Worm (Caenorhabditis elegans) whole organism, mixed stage, embryonic: ENCODE results near the gene nhr-95.

Experiments
- ces-1 ChIP-seq: fragments of 150-350 bp; optimal IDR thresholded peaks from 2 replicates; lab custom pipeline; 2014; ENCODE audit warnings: missing biosample characterization, missing genetic modification reagents, missing genetic modification characterization
- elt-3 ChIP-seq: fragments of 150-350 bp; optimal IDR thresholded peaks from 2 replicates; lab custom pipeline; 2014; ENCODE audit warnings: missing biosample characterization, missing genetic modification characterization
- ham-2 ChIP-seq: fragments of 200-800 bp; sonication (Bioruptor generic); optimal IDR thresholded peaks from 2 replicates; lab custom pipeline; 2018; ENCODE audit warnings: mild to moderate bottlenecking, missing genetic modification characterization, missing compliant biosample characterization
- lsy-2 ChIP-seq: fragments of 150-350 bp; optimal IDR thresholded peaks from 2 replicates; lab custom pipeline; 2014; ENCODE audit warnings: missing biosample characterization, missing genetic modification characterization
- nhr-12 ChIP-seq: fragments of 150-350 bp; optimal IDR thresholded peaks from 2 replicates; lab custom pipeline; 2014; ENCODE audit warnings: missing biosample characterization, missing genetic modification characterization
- nhr-2 ChIP-seq: fragments of 150-350 bp; optimal IDR thresholded peaks from 2 replicates; lab custom pipeline; 2014; ENCODE audit warnings: missing biosample characterization, missing genetic modification characterization
- nhr-237 ChIP-seq: fragments of 150-350 bp; optimal IDR thresholded peaks from 2 replicates; lab custom pipeline; 2014; ENCODE audit warnings: missing biosample characterization, missing genetic modification characterization
- nhr-28 ChIP-seq: fragments of 150-350 bp; optimal IDR thresholded peaks from 2 replicates; lab custom pipeline; 2014; ENCODE audit warnings: missing biosample characterization, missing genetic modification characterization
- nhr-76 ChIP-seq: sonication (generic microtip); optimal IDR thresholded peaks from 2 replicates; lab custom pipeline; 2017; ENCODE audit warnings: missing biosample characterization, missing genetic modification characterization
- pha-4 ChIP-seq: fragments of 150-350 bp; optimal IDR thresholded peaks from 2 replicates; lab custom pipeline; 2018; ENCODE audit warnings: missing biosample characterization, missing genetic modification reagents, missing genetic modification characterization
- snpc-4 ChIP-seq: fragments of 150-350 bp; optimal IDR thresholded peaks from 2 replicates; lab custom pipeline; 2014; ENCODE audit warnings: missing biosample characterization, missing genetic modification characterization
- unc-39 ChIP-seq: fragments of 150-350 bp; optimal IDR thresholded peaks from 2 replicates; lab custom pipeline; 2014; ENCODE audit warnings: missing biosample characterization, missing genetic modification characterization
- unc-62 ChIP-seq: fragments of 150-350 bp; optimal IDR thresholded peaks from 2 replicates; lab custom pipeline; 2014; ENCODE audit warnings: missing biosample characterization, missing genetic modification reagents, missing genetic modification characterization

DNA sequence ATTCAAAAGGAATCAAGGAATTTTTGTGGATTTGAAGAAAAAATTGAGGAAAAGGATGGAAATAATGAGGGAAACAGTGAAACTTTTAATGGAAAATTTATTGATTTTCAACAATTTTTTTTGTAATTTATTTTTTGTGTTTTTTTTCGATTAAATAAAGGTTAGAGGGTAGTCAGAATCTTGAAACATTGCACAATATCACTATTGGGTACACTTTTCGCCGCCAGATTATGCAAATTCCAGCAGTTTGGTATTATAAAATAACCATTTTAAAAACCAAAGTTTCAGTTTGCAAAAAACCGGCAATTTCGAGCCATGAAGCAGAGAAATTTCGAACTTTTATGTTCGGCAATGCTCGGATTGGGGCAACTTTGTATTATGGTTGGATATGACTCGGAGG is 51.0 kb downstream of the nhr-95 start, which contains the start of gene Y39B6A.27:
- TF ChIP-seq nhr-76 (tag; lab: Kevin White, UChicago) (no peak), pha-4 (no peak), unc-39 (tag; lab: Kevin White, UChicago) (no peak), lsy-2 (tag; lab: Kevin White, UChicago) (no peak), nhr-237 (tag; lab: Kevin White, UChicago) (no peak), nhr-28 (tag; lab: Kevin White, UChicago) (no peak), nhr-2 (no peak), snpc-4 (no peak), unc-62 (GFP tag; lab: Kevin White, UChicago) (no peak), ham-2 (GFP tag; lab: Kevin White, UChicago) (no peak), elt-3 (tag; lab: Kevin White, UChicago) (no peak), nhr-12 (tag; lab: Kevin White, UChicago) (no peak), ces-1 (GFP tag; lab: Kevin White, UChicago) (no peak)
